Fruit fly (Drosophila melanogaster) whole organism, adult: ENCODE results near the gene viaf.

Experiments used
- CG12768 ChIP-seq: fragments of 200-800 bp; sonication (Bioruptor generic); optimal IDR thresholded peaks from 2 replicates; lab custom pipeline; 2017; ENCODE audit warnings: missing biosample characterization, missing genetic modification characterization, mild to moderate bottlenecking, moderate library complexity, missing genetic modification reagents
- CG14711 ChIP-seq: fragments of 200-800 bp; sonication (Bioruptor generic); optimal IDR thresholded peaks from 2 replicates; lab custom pipeline; 2018; ENCODE audit warnings: missing biosample characterization, mild to moderate bottlenecking, missing genetic modification characterization, moderate library complexity
- CG7045 ChIP-seq: fragments of 200-800 bp; sonication (Bioruptor generic); optimal IDR thresholded peaks from 2 replicates; lab custom pipeline; 2017; ENCODE audit warnings: missing biosample characterization, mild to moderate bottlenecking, missing genetic modification characterization
- CG7101 ChIP-seq: fragments of 200-800 bp; sonication (Bioruptor generic); optimal IDR thresholded peaks from 2 replicates; lab custom pipeline; 2018; ENCODE audit warnings: missing biosample characterization, mild to moderate bottlenecking, missing genetic modification characterization, moderate library complexity
- Clk ChIP-seq: fragments of 200-800 bp; sonication (Bioruptor generic); optimal IDR thresholded peaks from 2 replicates; lab custom pipeline; 2017; ENCODE audit warnings: missing biosample characterization, missing genetic modification characterization
- cic ChIP-seq: fragments of 200-800 bp; sonication (Bioruptor generic); optimal IDR thresholded peaks from 2 replicates; lab custom pipeline; 2017; ENCODE audit warnings: missing biosample characterization, mild to moderate bottlenecking, missing genetic modification characterization, moderate library complexity
- kay ChIP-seq: fragments of 200-800 bp; sonication (Bioruptor generic); peaks from one replicate; lab custom pipeline; 2016; ENCODE audit warnings: missing biosample characterization, missing genetic modification characterization, borderline replicate concordance
- pad ChIP-seq: fragments of 200-800 bp; sonication (Bioruptor generic); optimal IDR thresholded peaks from 3 replicates; lab custom pipeline; 2017; ENCODE audit warnings: missing biosample characterization, missing genetic modification characterization, mild to moderate bottlenecking, moderate library complexity, missing genetic modification reagents
- toe ChIP-seq: fragments of 200-800 bp; sonication (Bioruptor generic); optimal IDR thresholded peaks from 2 replicates; lab custom pipeline; 2016; ENCODE audit warnings: missing biosample characterization, missing genetic modification characterization

DNA sequence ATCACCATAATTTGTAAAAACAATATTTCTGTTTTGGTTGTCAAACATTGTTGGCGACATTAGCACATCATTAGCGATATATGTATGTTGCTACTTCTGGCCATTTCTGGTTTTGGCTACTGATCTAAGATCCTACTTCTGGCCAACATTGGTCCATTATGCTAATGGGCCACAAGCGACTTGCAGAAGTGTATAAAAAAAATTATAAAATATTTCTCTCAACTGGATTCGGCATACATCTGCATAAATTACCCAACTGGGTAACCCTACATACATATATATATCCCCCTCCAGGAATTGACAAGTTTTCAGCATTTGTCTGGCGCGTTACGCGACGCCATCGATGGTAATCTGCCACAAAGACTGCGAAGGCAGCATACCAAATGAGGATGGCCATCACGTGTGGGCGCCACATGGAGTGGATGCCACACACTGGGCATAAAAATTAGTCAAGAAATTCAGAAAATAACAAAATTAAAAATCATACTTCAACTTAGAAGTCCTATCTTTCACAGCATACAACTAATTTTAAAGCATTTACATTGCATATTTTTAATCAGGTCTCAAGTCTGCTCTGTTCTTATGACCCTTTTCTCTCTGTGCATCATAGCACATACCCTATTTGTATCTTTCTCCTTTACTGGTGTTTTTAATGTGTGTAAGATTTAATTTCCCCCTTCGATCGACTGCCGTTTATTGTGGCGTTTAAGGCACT, 44.6 kb upstream of the viaf start:
- TF ChIP-seq cic (GFP tag; lab: Kevin White, UChicago), result no peak
- no peak for TF ChIP-seq kay (GFP tag; lab: Kevin White, UChicago)
- no peak for TF ChIP-seq Clk
- TF ChIP-seq CG7045 (GFP tag; lab: Kevin White, UChicago), result no peak
- TF ChIP-seq pad, result no peak
- no peak for TF ChIP-seq toe
- no peak for TF ChIP-seq CG14711
- no peak for TF ChIP-seq CG12768
- no peak for TF ChIP-seq CG7101 (tag; lab: Kevin White, UChicago)
